Fruit fly (Drosophila melanogaster) whole organism, pupa: Measurements from ENCODE around the gene Sdr.
A peak's percentile ranks its signal among the peaks of the same experiment; 100 is the strongest.

Source experiments
- CG10348 ChIP-seq: fragments of 200-800 bp; sonication (Bioruptor generic); IDR thresholded peaks from 2 replicates; pipeline ENCODE4 v1.3.6; 2022; ENCODE audit warnings: missing biosample characterization, missing genetic modification characterization
- CG4496 ChIP-seq: fragments of 200-800 bp; sonication (Bioruptor generic); IDR thresholded peaks from 3 replicates; pipeline ENCODE4 v1.3.6; 2022; ENCODE audit warnings: missing biosample characterization, missing genetic modification characterization
- D1 ChIP-seq: fragments of 200-800 bp; sonication (Bioruptor generic); optimal IDR thresholded peaks from 2 replicates; lab custom pipeline; 2018; ENCODE audit warnings: missing biosample characterization, mild to moderate bottlenecking, missing genetic modification characterization, moderate library complexity
- fd96Ca ChIP-seq: fragments of 200-800 bp; sonication (Bioruptor generic); IDR thresholded peaks from 3 replicates; pipeline ENCODE4 v1.3.6; 2022; ENCODE audit warnings: missing biosample characterization, missing genetic modification characterization

dm6 chr3R:14893791-14894782 lies 24.3 kb upstream of the Sdr start, which contains the start of gene Dph2:
- TF ChIP-seq CG4496 (GFP tag; lab: Robert Waterston, UW) (peak; percentile 76), CG10348 (no peak), fd96Ca (GFP tag; lab: Robert Waterston, UW) (no peak), D1 (tag; lab: Kevin White, UChicago) (no peak)
